Fruit fly (Drosophila melanogaster) ovary, adult (tissue): Measurements from ENCODE around the gene CG32204.

Experiments used
- CG17801 ChIP-seq: fragments of 200-800 bp; optimal IDR thresholded peaks from 2 replicates; lab custom pipeline; 2019; ENCODE audit warnings: missing biosample characterization, mild to moderate bottlenecking, missing genetic modification characterization, moderate library complexity; ENCODE audit not compliant: partially characterized antibody

CG32204 gene

DNA sequence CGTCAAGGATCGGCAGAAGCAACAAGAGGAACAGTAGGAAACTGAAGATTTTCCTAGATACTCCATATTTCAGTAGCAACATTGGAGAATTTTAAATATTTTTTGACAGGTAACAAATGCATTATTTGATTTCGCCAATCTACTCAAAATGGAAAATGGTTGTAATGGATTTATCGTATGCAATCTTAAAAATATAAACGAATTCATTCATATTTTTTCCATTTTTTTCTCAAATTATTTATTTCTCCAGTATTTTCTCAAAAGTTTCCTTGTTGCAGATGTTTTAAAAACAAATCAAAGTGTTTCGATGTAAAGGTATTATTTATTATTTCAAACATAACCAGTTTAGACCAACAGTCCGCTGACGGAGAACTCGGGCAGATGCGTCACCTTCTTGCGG is 25.6 kb downstream of the CG32204 start, which contains the start of gene CG18223:
CG18223 (minus strand) TSS at position 101 of the 400 bp plus-strand sequence.
- no peak for TF ChIP-seq CG17801 (GFP tag; lab: Kevin White, UChicago)

DNA sequence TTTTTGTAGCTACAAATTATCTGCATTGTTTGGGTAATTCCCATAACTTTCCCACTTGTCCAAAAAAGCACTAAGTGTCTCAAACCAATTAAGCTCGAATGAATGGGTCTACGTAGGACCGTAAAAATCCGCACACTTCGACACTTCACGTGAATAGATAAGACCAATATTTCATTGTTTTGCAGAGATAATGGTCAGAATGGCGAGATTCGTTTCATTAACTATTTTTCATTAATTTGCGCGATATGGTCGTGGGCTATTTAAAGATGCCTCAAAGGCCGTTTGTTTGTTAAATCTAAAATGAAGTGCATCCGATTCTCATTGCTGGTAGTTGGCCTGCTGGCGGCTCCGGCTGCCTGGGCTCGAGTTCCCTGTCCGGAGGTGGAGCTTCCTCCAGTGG is 28.6 kb downstream of the CG32204 start, which contains the start of gene CG6839:
CG6839 (plus strand) TSS at position 301 of the 400 bp plus-strand sequence.
- no peak for TF ChIP-seq CG17801 (GFP tag; lab: Kevin White, UChicago)

DNA sequence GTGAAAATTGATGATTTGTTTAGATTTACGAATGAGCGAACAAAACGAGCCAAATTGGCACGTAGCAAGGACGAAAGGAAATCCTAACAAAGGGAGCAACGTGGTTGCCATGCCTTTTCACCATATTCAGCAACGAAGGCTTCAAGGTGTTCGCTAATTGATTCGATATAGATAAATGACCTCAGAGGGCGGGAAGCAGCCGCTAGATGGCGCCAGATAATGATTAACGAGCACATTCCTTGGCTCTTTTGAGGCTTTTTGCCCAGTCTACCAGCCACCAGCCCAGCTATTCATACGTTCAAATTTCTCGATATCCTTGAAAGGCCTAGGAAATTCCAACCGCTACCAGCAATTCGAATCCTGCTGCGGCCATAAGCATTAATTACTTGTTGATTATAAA is 29.4 kb downstream of the CG32204 start:
- TF ChIP-seq CG17801 (GFP tag; lab: Kevin White, UChicago) = no peak

DNA sequence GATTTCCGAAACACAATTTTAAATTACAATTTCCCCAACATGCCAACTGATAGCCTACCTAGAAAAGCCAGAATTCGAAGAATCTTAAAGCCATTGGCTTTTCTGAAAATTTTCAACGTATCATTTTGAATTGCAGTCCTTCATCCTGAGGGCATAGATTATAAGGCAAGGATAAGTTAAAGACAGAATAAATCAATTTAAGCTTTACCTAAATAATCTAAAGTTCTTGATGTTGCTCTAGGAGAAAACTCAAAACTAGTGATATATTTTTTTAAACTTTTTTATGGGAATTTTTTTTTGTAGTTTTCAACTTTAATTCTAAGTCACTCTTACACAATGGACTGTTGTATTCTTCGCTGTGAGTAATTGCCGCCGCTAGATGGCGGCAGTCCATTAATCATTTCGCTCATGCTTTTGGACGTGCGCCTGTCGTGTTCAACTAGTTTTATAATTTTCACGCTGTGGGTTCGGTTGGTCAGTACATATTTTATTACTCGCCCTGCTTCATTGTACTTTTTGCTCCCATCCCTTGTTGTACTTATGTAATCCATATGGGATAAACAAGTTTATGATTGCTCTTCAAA is 31.6 kb downstream of the CG32204 start, which contains the start of gene COX6AL2:
COX6AL2 (minus strand) TSS at position 51 of the 584 bp plus-strand sequence.
- TF ChIP-seq CG17801 (GFP tag; lab: Kevin White, UChicago) = no peak

DNA sequence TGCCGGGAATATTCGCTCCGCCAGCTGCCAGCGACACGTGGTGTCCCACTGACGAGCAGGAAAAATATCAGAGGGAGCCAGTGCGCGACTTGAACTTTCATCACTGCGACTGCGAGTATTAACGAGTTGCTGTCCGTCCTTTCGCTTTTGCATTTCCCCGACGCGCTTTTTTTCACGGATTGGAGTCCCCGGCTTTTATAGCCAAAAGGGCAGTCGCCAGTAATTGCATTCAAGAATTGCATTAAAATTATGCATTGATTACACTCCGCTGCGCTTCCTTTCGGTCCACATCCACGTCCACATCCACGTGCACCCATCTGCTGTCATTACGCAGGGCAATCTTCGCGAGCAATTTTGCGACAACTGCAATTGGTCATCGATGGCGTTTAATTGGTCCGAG is 34.8 kb downstream of the CG32204 start, which contains the start of gene Ir75d:
Ir75d (minus strand) TSS at position 101 of the 400 bp plus-strand sequence.
- TF ChIP-seq CG17801 (GFP tag; lab: Kevin White, UChicago) = no peak

DNA sequence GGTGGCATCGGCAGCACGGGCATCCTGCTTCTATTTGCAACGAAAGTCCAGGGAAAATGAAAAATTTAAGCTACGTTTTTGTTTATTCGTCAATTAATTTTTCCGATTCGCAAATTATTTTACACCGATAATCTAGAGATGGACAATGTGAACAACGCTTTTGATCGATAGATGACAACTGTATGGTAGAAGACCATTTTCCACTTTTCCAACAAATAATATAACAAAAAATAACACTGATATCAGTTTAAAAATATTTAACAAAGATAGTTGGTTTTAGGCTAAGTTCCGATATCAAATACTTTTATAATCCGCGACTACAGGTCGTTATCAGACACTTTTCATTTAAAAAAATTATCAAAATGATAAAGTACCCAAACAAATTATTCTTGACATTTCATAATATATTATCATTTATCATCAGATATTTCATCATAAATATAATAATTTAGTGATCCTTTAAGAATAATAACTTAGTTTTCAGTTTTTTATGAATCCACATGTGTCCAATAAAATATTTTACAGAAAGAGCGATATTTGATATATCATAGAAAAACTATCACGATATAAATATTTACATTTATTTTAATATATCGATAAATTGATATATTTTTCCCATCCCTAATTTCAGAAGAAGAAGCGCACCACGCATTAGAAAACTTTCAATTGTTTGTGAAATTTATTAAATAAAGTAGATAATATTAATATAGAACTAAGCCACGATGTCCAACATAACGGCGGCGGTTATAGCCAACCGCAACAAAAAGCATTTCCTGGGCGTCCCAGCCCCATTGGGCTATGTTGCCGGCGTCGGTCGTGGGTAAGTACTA is 40.9 kb downstream of the CG32204 start, which contains the start of the genes CSN1b and Prp6:
CSN1b (minus strand) TSS at position 159 of the 830 bp plus-strand sequence.
Prp6 (plus strand) TSS at position 601 of the 830 bp plus-strand sequence.
- no peak for TF ChIP-seq CG17801 (GFP tag; lab: Kevin White, UChicago)

DNA sequence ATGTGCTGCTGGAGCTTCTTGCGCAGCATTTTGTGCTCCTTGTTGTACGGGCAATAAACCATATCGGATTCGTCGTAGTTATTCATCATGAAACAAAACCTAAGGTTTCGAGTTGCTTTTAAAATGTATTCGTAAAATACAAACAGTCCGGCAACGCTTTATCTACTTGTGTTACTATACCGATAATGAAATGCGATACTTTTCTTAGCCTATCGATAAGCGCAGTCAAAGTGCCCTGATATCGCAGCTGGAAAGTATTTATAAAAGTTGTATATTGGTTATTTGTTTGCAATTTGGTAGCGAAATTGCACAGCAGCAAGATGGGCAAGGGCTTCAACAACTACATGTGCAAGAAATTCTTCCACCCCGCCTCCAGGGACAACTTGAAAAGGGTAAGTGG is 44.4 kb downstream of the CG32204 start, which contains the start of the genes arx and CG6843:
arx (minus strand) TSS at position 144 of the 400 bp plus-strand sequence.
CG6843 (plus strand) TSS at position 184 of the 400 bp plus-strand sequence.
- no peak for TF ChIP-seq CG17801 (GFP tag; lab: Kevin White, UChicago)

DNA sequence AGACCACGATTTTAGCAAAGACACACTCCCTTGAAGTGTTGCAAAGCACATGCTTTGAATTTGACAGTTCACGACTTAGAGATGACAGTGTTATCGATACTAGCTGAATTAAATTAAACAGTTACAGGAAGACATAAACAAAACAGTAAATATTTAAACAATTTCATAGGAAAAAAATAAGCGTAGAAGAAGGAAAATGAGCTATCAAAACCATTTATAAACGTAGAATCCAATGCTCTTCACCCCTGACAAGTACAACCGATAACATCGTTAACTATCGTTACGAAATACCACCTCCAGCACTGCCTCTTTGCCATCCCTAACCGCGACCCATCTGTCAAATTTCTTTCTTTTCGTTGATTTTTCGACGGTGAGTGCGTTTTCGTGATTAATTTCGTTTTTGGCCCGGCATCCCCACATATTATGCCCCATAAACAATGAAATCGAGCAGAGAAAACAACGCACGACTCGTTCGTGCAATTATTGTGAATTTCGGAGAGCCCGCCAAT is 47.0 kb downstream of the CG32204 start, which contains the start of gene RpL26:
RpL26 (plus strand) TSS at position 106 of the 509 bp plus-strand sequence.
- peak; percentile 78 for TF ChIP-seq CG17801 (GFP tag; lab: Kevin White, UChicago)

DNA sequence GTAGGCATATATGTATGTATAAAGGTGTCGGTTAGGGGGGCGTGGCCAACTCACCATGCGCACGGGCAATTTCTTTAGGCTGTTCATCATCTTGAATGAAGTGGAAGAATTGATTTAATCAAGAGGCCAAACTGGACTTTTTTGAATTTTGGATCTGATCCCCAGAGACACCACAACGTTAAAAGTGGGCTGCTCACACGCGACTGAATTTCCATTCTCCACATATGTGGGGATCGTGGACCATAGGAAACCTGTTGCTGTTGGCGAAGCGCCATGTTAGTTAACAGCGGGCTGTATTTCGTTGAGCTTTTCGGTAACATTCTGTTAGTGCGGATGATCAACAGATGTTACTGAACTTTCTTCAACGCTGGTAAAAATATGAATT is 47.8 kb downstream of the CG32204 start, which contains the start of gene CG3902:
CG3902 (minus strand) TSS at position 208 of the 385 bp plus-strand sequence.
- TF ChIP-seq CG17801 (GFP tag; lab: Kevin White, UChicago) = peak; percentile 51

DNA sequence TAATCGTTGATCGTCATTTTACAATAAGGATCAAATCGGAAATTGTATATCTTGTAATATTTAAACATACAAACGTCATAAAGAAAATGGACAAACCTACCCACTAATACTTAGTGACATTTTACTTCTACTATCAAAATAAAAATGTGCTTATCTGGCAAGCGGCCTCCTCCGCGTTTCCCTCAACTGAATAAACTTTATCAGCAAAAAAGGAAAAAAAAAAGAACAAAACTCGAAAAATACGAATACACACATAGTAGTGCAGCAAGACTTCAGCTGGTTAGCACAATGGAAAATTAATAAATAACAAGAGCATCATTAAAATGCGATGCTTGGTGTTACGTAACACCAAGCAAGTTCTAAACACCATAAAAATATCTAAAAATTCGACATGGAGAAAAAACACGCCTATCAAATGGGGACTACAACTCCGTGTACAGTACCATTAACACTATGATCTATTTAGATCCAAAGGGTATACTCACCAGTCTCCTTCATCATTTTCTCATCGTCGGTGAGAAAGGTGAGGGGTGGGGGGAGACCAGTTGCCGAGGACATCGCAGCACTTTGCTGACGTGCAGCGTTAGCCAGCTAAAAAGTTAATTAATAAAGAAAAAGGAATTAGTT is 48.3 kb downstream of the CG32204 start:
- TF ChIP-seq CG17801 (GFP tag; lab: Kevin White, UChicago) = peak; percentile 3

DNA sequence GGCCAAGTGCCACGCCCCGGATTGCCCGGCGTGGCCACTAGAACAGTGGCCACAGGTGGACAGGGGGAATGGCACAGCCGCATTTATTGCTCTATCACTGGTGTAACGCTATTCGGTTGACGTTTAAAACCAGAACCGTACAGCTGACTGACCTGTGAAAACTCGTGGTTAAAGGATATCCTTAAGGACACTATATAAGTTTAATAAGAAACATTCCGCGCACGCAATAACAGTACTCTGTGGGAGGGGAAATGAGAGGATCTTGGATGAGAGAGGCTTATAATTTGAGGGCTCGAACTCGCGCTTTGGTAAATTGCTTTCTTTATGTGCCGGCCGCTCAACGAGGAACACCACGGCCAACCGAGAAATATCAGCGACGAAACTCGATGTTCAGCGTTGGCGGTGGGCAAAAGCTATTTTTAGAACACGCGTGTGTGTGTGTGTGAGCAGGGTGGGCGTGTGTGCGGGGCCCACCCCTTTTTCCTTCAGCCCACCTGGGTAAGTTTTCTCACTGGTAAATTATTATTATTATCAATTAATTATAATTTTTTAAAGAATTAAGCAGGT is 49.5 kb downstream of the CG32204 start:
- TF ChIP-seq CG17801 (GFP tag; lab: Kevin White, UChicago) = no peak

DNA sequence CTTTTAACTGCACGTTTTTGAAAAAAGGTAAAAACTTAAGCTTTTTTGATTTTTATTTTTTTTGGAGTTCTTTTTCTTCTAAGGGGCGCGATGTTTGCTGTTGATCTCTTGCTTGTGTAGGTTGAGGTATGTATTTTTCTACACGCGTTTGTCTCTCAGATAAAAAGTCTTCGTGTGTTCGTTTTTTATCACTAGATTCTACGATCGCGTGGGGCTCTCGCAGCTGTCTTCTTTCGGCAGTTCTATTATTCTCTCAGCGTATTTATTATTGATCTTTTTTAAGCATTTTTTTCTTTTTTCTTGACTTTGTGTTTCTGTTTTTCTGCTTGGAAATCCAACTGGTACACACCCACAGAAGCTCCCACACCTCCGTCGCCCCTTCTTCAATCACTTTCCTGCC is 50.8 kb downstream of the CG32204 start:
- peak; percentile 15 for TF ChIP-seq CG17801 (GFP tag; lab: Kevin White, UChicago)

DNA sequence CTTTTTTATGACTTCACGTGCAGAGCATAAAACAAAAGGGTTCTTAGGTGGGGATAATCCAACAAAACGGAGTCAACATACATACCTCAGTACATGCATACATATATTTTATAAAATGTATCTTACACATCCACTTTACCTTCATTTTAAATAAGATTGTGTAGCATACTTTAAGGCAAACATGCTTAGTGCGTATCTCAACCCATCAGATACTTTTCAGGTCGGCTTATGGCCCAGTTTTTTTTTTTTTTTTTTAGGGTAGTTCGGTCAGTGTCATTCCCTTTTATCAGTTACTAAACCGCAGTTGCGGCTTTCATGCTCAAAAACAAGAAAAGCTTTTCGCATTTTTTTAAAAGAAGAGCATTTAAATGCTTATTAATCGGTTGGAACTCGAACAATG is 53.9 kb downstream of the CG32204 start, which contains the start of gene NijB:
NijB (plus strand) TSS at position 398 of the 400 bp plus-strand sequence.
- TF ChIP-seq CG17801 (GFP tag; lab: Kevin White, UChicago) = no peak
